Worm (Caenorhabditis elegans) whole organism, L4/young adult: ENCODE results near the gene Y51H4A.937.

Experiments used
- W03F9.2 ChIP-seq: fragments of 150-350 bp; optimal IDR thresholded peaks from 2 replicates; lab custom pipeline; 2014; ENCODE audit warnings: missing biosample characterization, missing genetic modification characterization
- dao-5 ChIP-seq: sonication (generic microtip); optimal IDR thresholded peaks from 2 replicates; lab custom pipeline; 2016; ENCODE audit warnings: missing genotype, missing genetic modification characterization, moderate library complexity, missing compliant biosample characterization

DNA sequence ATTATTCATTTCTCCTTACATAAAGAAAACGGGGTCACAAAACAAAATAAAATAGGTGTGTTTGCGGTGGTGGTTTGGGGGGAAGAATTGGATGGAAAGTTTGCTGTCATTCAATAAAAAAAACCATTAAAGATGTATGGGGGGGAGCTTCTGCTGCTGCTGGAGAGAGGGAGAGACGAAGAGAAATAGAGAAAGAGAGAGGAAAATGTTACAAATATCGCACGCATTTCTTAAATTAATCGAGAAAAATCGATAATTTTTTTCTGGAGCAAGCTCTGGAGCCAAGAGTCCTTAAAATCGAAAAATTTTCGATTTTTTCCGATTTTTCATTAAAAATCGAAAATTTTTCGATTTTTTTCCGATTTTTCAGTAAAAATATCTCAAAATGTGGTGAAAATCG is 45.7 kb upstream of the Y51H4A.937 start:
- TF ChIP-seq W03F9.2 (tag; lab: Kevin White, UChicago) = no peak
- TF ChIP-seq dao-5 (tag; lab: Kevin White, UChicago) = no peak
